Worm (Caenorhabditis elegans) whole organism, L2 larva: ENCODE data around the gene F46G10.4.

Experiments
- ama-1 ChIP-seq: fragments of 150-350 bp; optimal IDR thresholded peaks from 2 replicates; lab custom pipeline; 2018; ENCODE audit warnings: inconsistent platforms
- ceh-16 ChIP-seq: fragments of 150-350 bp; optimal IDR thresholded peaks from 2 replicates; lab custom pipeline; 2014; ENCODE audit warnings: missing biosample characterization, missing genetic modification characterization
- ceh-82 ChIP-seq: fragments of 150-350 bp; optimal IDR thresholded peaks from 2 replicates; lab custom pipeline; 2014; ENCODE audit warnings: missing biosample characterization, missing genetic modification characterization
- dmd-4 ChIP-seq: sonication (generic microtip); optimal IDR thresholded peaks from 2 replicates; lab custom pipeline; 2017; ENCODE audit warnings: missing biosample characterization, missing genetic modification characterization
- egl-27 ChIP-seq: sonication (generic microtip); optimal IDR thresholded peaks from 3 replicates; lab custom pipeline; 2017; ENCODE audit warnings: missing biosample characterization, missing genetic modification reagents, missing genetic modification characterization
- fos-1 ChIP-seq: fragments of 150-350 bp; optimal IDR thresholded peaks from 2 replicates; lab custom pipeline; 2014; ENCODE audit warnings: missing biosample characterization, missing genetic modification characterization
- lin-11 ChIP-seq: fragments of 150-350 bp; sonication (generic microtip); optimal IDR thresholded peaks from 2 replicates; lab custom pipeline; 2014; ENCODE audit warnings: missing biosample characterization, missing genetic modification characterization, inconsistent platforms, mixed read lengths
- mab-5 ChIP-seq: fragments of 150-350 bp; optimal IDR thresholded peaks from 2 replicates; lab custom pipeline; 2014; ENCODE audit warnings: missing biosample characterization, missing genetic modification characterization
- mdl-1 ChIP-seq, 2 experiments: fragments of 150-350 bp in 1 of 2; sonication (generic microtip) in 1 of 2; optimal IDR thresholded peaks; 2 replicates each; lab custom pipeline; 2017; ENCODE audit warnings: missing biosample characterization in 2 of 2, missing genetic modification characterization in 2 of 2
- nhr-237 ChIP-seq: fragments of 150-350 bp; optimal IDR thresholded peaks from 2 replicates; lab custom pipeline; 2014; ENCODE audit warnings: missing biosample characterization, missing genetic modification characterization
- nhr-77 ChIP-seq: fragments of 150-350 bp; optimal IDR thresholded peaks from 2 replicates; lab custom pipeline; 2014; ENCODE audit warnings: missing biosample characterization, missing genetic modification characterization
- sma-3 ChIP-seq: sonication (generic microtip); optimal IDR thresholded peaks from 2 replicates; lab custom pipeline; 2016; ENCODE audit warnings: missing genetic modification reagents, missing genetic modification characterization, missing compliant biosample characterization
- ztf-11 ChIP-seq: sonication (generic microtip); optimal IDR thresholded peaks from 2 replicates; lab custom pipeline; 2017; ENCODE audit warnings: missing biosample characterization, missing genetic modification characterization

- TF ChIP-seq ceh-82 (tag; lab: Kevin White, UChicago) (no peak), sma-3 (GFP tag; lab: Kevin White, UChicago) (no peak), nhr-77 (no peak), mdl-1 (tag; optimal IDR thresholded peaks at IDR 0.05; lab: Kevin White, UChicago) (no peak), egl-27 (tag; lab: Kevin White, UChicago) (no peak), ama-1 (lab: Kevin White, UChicago) (no peak), fos-1 (tag; lab: Kevin White, UChicago) (no peak), lin-11 (tag; lab: Kevin White, UChicago) (no peak), dmd-4 (tag; lab: Kevin White, UChicago) (no peak), nhr-237 (tag; lab: Kevin White, UChicago) (no peak), ztf-11 (no peak), ceh-16 (no peak), mab-5 (tag; lab: Kevin White, UChicago) (no peak)
Measured at ce11 chrX:13352164-13352563, 18.3 kb downstream of the F46G10.4 start.
